Fruit fly (Drosophila melanogaster) whole organism, adult: ENCODE data around the gene Hers.
"Not testable (repeated sequence)": the region's sequence is repeated elsewhere in the genome, so short reads cannot be mapped to it uniquely, and the experiment has no call there.

ENCODE experiments used
- CG1620 ChIP-seq: fragments of 200-800 bp; sonication (Bioruptor generic); optimal IDR thresholded peaks from 2 replicates; lab custom pipeline; 2016; ENCODE audit warnings: missing biosample characterization, missing genetic modification characterization
- Crg-1 ChIP-seq: fragments of 200-800 bp; sonication (Bioruptor generic); optimal IDR thresholded peaks from 2 replicates; lab custom pipeline; 2016; ENCODE audit warnings: missing biosample characterization, missing genetic modification characterization
- Hr96 ChIP-seq: fragments of 200-800 bp; sonication (Bioruptor generic); optimal IDR thresholded peaks from 2 replicates; lab custom pipeline; 2016; ENCODE audit warnings: missing biosample characterization, missing genetic modification characterization
- Mnt ChIP-seq: fragments of 200-800 bp; sonication (Bioruptor generic); optimal IDR thresholded peaks from 2 replicates; lab custom pipeline; 2016; ENCODE audit warnings: missing biosample characterization, mild to moderate bottlenecking, missing genetic modification characterization
- bab1 ChIP-seq: fragments of 200-800 bp; sonication (Bioruptor generic); optimal IDR thresholded peaks from 3 replicates; lab custom pipeline; 2019; ENCODE audit warnings: missing biosample characterization, mild to moderate bottlenecking, missing genetic modification characterization, moderate library complexity
- cic ChIP-seq: fragments of 200-800 bp; sonication (Bioruptor generic); optimal IDR thresholded peaks from 2 replicates; lab custom pipeline; 2017; ENCODE audit warnings: missing biosample characterization, mild to moderate bottlenecking, missing genetic modification characterization, moderate library complexity
- pad ChIP-seq: fragments of 200-800 bp; sonication (Bioruptor generic); optimal IDR thresholded peaks from 3 replicates; lab custom pipeline; 2017; ENCODE audit warnings: missing biosample characterization, missing genetic modification characterization, mild to moderate bottlenecking, moderate library complexity, missing genetic modification reagents
- tj ChIP-seq: fragments of 200-800 bp; sonication (Bioruptor generic); optimal IDR thresholded peaks from 3 replicates; lab custom pipeline; 2017; ENCODE audit warnings: missing biosample characterization, mild to moderate bottlenecking, missing genetic modification characterization, moderate library complexity
- toe ChIP-seq: fragments of 200-800 bp; sonication (Bioruptor generic); optimal IDR thresholded peaks from 2 replicates; lab custom pipeline; 2016; ENCODE audit warnings: missing biosample characterization, missing genetic modification characterization

Hers gene

DNA sequence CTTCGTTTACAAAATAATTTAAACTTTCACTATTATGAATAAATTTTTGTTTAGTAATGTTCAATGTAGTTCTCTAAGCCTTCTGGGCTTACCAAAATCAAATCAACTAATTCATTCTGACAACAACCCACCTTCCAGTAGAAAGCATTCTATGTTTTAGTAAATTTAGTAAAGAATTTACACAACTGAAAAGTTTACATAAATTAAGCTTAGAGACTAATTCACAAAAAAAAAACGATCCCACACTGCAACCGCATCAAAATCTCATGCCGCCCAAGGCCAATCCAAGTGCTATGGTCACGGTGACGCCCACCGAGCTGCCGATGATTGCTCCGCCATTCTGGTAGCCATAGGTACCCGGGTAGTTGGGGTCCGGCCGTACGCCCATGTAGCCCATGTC lies 78.1 kb downstream of the Hers start, which contains the start of gene CG45492:
CG45492 (minus strand) TSS at position 101 of the 400 bp plus-strand sequence.
- TF ChIP-seq Hr96, pad, Crg-1 (GFP tag; lab: Kevin White, UChicago): not testable (repeated sequence)

dm6 chrX:19948773-19949172 lies 82.8 kb downstream of the Hers start, which contains the start of gene CG45493:
Gene CG45493, minus strand, starts transcription at chrX:19948873.
- TF ChIP-seq toe (GFP tag; lab: Kevin White, UChicago); cic; tj (GFP tag; lab: Kevin White, UChicago): not testable (repeated sequence)

- TF ChIP-seq CG1620; bab1; Mnt (GFP tag; lab: Kevin White, UChicago): not testable (repeated sequence)
Observed at dm6 chrX:19953508-19953907, 87.6 kb downstream of the Hers start, which contains the start of gene CG45494. Gene CG45494, minus strand, starts transcription at chrX:19953608.
